Worm (Caenorhabditis elegans) whole organism, young adult: ENCODE measurements around the gene srlf-24.

ENCODE experiments used
- B0035.1 ChIP-seq: sonication (generic microtip); optimal IDR thresholded peaks from 2 replicates; lab custom pipeline; 2016; ENCODE audit warnings: missing genetic modification characterization, mild to moderate bottlenecking, missing compliant biosample characterization, missing genotype, missing genetic modification reagents
- B0336.3 ChIP-seq: fragments of 200-800 bp; sonication (Bioruptor generic); IDR thresholded peaks from 2 replicates; pipeline ENCODE4 v1.3.6; 2022; ENCODE audit warnings: missing genetic modification characterization, missing compliant biosample characterization
- D2030.7 ChIP-seq: fragments of 200-800 bp; sonication (Bioruptor generic); IDR thresholded peaks from 2 replicates; pipeline ENCODE4 v1.3.6; 2022; ENCODE audit warnings: missing genetic modification reagents, missing genetic modification characterization, missing compliant biosample characterization
- F39B2.1 ChIP-seq: fragments of 200-800 bp; sonication (Bioruptor generic); IDR thresholded peaks from 2 replicates; pipeline ENCODE4 v1.3.6; 2022; ENCODE audit warnings: missing genetic modification reagents, missing genetic modification characterization, missing compliant biosample characterization
- F49E8.2 ChIP-seq: sonication (generic microtip); optimal IDR thresholded peaks from 3 replicates; lab custom pipeline; 2017; ENCODE audit warnings: missing genetic modification characterization, mild to moderate bottlenecking, missing compliant biosample characterization, antibody characterized with exemption, moderate library complexity; ENCODE audit not compliant: insufficient read depth
- F55B11.4 ChIP-seq: sonication (generic microtip); optimal IDR thresholded peaks from 2 replicates; lab custom pipeline; 2016; ENCODE audit warnings: missing compliant biosample characterization, missing genetic modification characterization, borderline replicate concordance; ENCODE audit not compliant: insufficient read depth
- F57C9.4 ChIP-seq: sonication (generic microtip); optimal IDR thresholded peaks from 2 replicates; lab custom pipeline; 2017; ENCODE audit warnings: mild to moderate bottlenecking, missing genetic modification characterization, missing compliant biosample characterization
- T07F8.4 ChIP-seq: sonication (generic microtip); optimal IDR thresholded peaks from 2 replicates; lab custom pipeline; 2016; ENCODE audit warnings: mild to moderate bottlenecking, missing genetic modification characterization, moderate library complexity, missing compliant biosample characterization
- Y56A3A.18 ChIP-seq: fragments of 200-800 bp; sonication (Bioruptor generic); IDR thresholded peaks from 2 replicates; pipeline ENCODE4 v1.3.6; 2022; ENCODE audit warnings: missing genetic modification reagents, missing genetic modification characterization, missing compliant biosample characterization
- Y79H2A.3 ChIP-seq: fragments of 200-800 bp; sonication (Bioruptor generic); conservative IDR thresholded peaks from 2 replicates; pipeline ENCODE4 v1.3.6; 2022; ENCODE audit warnings: missing genetic modification reagents, missing genetic modification characterization, missing compliant biosample characterization
- ama-1 ChIP-seq, 3 experiments: fragments of 150-350 bp in 1 of 3; sonication (generic microtip) in 2 of 3; optimal IDR thresholded peaks; 2 replicates each; lab custom pipeline; 2014 to 2018; ENCODE audit warnings: missing biosample characterization in 2 of 3, missing genetic modification characterization in 2 of 3, missing genetic modification reagents in 2 of 3
- aptf-2 ChIP-seq: fragments of 200-800 bp; sonication (Bioruptor generic); conservative IDR thresholded peaks from 2 replicates; pipeline ENCODE4 v1.3.6; 2022; ENCODE audit warnings: missing genetic modification reagents, missing genetic modification characterization, missing compliant biosample characterization
- aptf-3 ChIP-seq: fragments of 200-800 bp; sonication (Bioruptor generic); IDR thresholded peaks from 2 replicates; pipeline ENCODE4 v1.3.6; 2022; ENCODE audit warnings: missing genetic modification characterization, missing compliant biosample characterization
- athp-1 ChIP-seq: sonication (generic microtip); optimal IDR thresholded peaks from 2 replicates; lab custom pipeline; 2017; ENCODE audit warnings: mild to moderate bottlenecking, missing genetic modification characterization, missing compliant biosample characterization
- bed-1 ChIP-seq: fragments of 200-800 bp; sonication (Bioruptor generic); IDR thresholded peaks from 2 replicates; pipeline ENCODE4 v1.3.6; 2022; ENCODE audit warnings: missing genetic modification reagents, missing genetic modification characterization, missing compliant biosample characterization
- cebp-1 ChIP-seq, 2 experiments: fragments of 200-800 bp in 1 of 2; sonication (Bioruptor generic) in 1 of 2; sonication (generic microtip) in 1 of 2; IDR thresholded peaks in 1 of 2; optimal IDR thresholded peaks in 1 of 2; 2 replicates each; pipeline versions ENCODE4 v1.3.6 to Lab custom; 2017 to 2022; ENCODE audit warnings: missing compliant biosample characterization in 2 of 2, missing genetic modification characterization in 2 of 2, mild to moderate bottlenecking in 1 of 2, missing genetic modification reagents in 1 of 2, moderate library complexity in 1 of 2
- cebp-2 ChIP-seq: fragments of 200-800 bp; sonication (Bioruptor generic); IDR thresholded peaks from 2 replicates; pipeline ENCODE4 v1.3.6; 2022; ENCODE audit warnings: missing genetic modification characterization, missing compliant biosample characterization
- ceh-79 ChIP-seq: sonication (generic microtip); optimal IDR thresholded peaks from 2 replicates; lab custom pipeline; 2017; ENCODE audit warnings: mild to moderate bottlenecking, missing genetic modification characterization, missing compliant biosample characterization
- ceh-91 ChIP-seq: fragments of 200-800 bp; sonication (Bioruptor generic); IDR thresholded peaks from 2 replicates; pipeline ENCODE4 v1.3.6; 2022; ENCODE audit warnings: missing genetic modification reagents, missing genetic modification characterization, missing compliant biosample characterization
- die-1 ChIP-seq: sonication (generic microtip); optimal IDR thresholded peaks from 2 replicates; lab custom pipeline; 2016; ENCODE audit warnings: missing genotype, mild to moderate bottlenecking, missing genetic modification characterization, missing compliant biosample characterization
- dpl-1 ChIP-seq: fragments of 150-350 bp; optimal IDR thresholded peaks from 2 replicates; lab custom pipeline; 2014; ENCODE audit warnings: missing biosample characterization, missing genetic modification reagents, missing genetic modification characterization
- egl-18 ChIP-seq: fragments of 200-800 bp; sonication (Bioruptor generic); IDR thresholded peaks from 2 replicates; pipeline ENCODE4 v1.3.6; 2022; ENCODE audit warnings: missing genetic modification reagents, missing genetic modification characterization, missing compliant biosample characterization
- egl-44 ChIP-seq: fragments of 200-800 bp; sonication (Bioruptor generic); IDR thresholded peaks from 2 replicates; pipeline ENCODE4 v1.3.6; 2022; ENCODE audit warnings: missing genetic modification reagents, missing genetic modification characterization, missing compliant biosample characterization
- him-1 ChIP-seq: sonication (generic microtip); optimal IDR thresholded peaks from 2 replicates; lab custom pipeline; 2016; ENCODE audit warnings: missing genotype, missing genetic modification reagents, missing genetic modification characterization, missing compliant biosample characterization
- hsf-1 ChIP-seq: fragments of 200-800 bp; sonication (Bioruptor generic); IDR thresholded peaks from 2 replicates; pipeline ENCODE4 v1.3.6; 2022; ENCODE audit warnings: missing genetic modification reagents, missing genetic modification characterization, missing compliant biosample characterization
- lag-1 ChIP-seq: fragments of 200-800 bp; sonication (Bioruptor generic); IDR thresholded peaks from 2 replicates; pipeline ENCODE4 v1.3.6; 2022; ENCODE audit warnings: missing genetic modification reagents, missing genetic modification characterization, missing compliant biosample characterization
- lin-35 ChIP-seq, 3 experiments: fragments of 150-350 bp in 2 of 3; sonication (generic microtip) in 1 of 3; optimal IDR thresholded peaks; 2 replicates each; lab custom pipeline; 2014 to 2018; ENCODE audit warnings: missing biosample characterization in 3 of 3, missing genetic modification characterization in 3 of 3, missing genetic modification reagents in 3 of 3
- lin-54 ChIP-seq: fragments of 200-800 bp; sonication (Bioruptor generic); optimal IDR thresholded peaks from 2 replicates; lab custom pipeline; 2018; ENCODE audit warnings: mild to moderate bottlenecking, missing genetic modification characterization, missing compliant biosample characterization
- mcd-1 ChIP-seq: fragments of 200-800 bp; sonication (Bioruptor generic); IDR thresholded peaks from 2 replicates; pipeline ENCODE4 v1.3.6; 2022; ENCODE audit warnings: missing genetic modification reagents, missing genetic modification characterization, missing compliant biosample characterization
- mel-28 ChIP-seq: sonication (generic microtip); optimal IDR thresholded peaks from 2 replicates; lab custom pipeline; 2016; ENCODE audit warnings: borderline replicate concordance, mild to moderate bottlenecking, missing genetic modification characterization, missing compliant biosample characterization
- mes-4 ChIP-seq: sonication (generic microtip); optimal IDR thresholded peaks from 2 replicates; lab custom pipeline; 2016; ENCODE audit warnings: missing genotype, missing genetic modification characterization, missing compliant biosample characterization
- nfya-2 ChIP-seq: fragments of 200-800 bp; sonication (Bioruptor generic); IDR thresholded peaks from 2 replicates; pipeline ENCODE4 v1.3.6; 2022; ENCODE audit warnings: missing genetic modification reagents, missing genetic modification characterization, missing compliant biosample characterization
- nfyb-1 ChIP-seq: fragments of 200-800 bp; sonication (Bioruptor generic); IDR thresholded peaks from 2 replicates; pipeline ENCODE4 v1.3.6; 2022; ENCODE audit warnings: missing genetic modification reagents, missing genetic modification characterization, missing compliant biosample characterization
- nhr-120 ChIP-seq: fragments of 200-800 bp; sonication (Bioruptor generic); IDR thresholded peaks from 2 replicates; pipeline ENCODE4 v1.3.6; 2022; ENCODE audit warnings: missing genetic modification characterization, missing compliant biosample characterization
- nhr-27 ChIP-seq: fragments of 200-800 bp; sonication (Bioruptor generic); optimal IDR thresholded peaks from 2 replicates; lab custom pipeline; 2018; ENCODE audit warnings: mild to moderate bottlenecking, missing genetic modification characterization, moderate library complexity, missing compliant biosample characterization
- nhr-80 ChIP-seq: sonication (generic microtip); optimal IDR thresholded peaks from 2 replicates; lab custom pipeline; 2016; ENCODE audit warnings: missing genetic modification characterization, missing compliant biosample characterization
- pha-4 ChIP-seq: fragments of 150-350 bp; sonication (generic microtip); optimal IDR thresholded peaks from 2 replicates; lab custom pipeline; 2014; ENCODE audit warnings: missing biosample characterization, missing genetic modification reagents, missing genetic modification characterization
- rcor-1 ChIP-seq: fragments of 200-800 bp; sonication (Bioruptor generic); IDR thresholded peaks from 2 replicates; pipeline ENCODE4 v1.3.6; 2022; ENCODE audit warnings: missing genetic modification reagents, missing genetic modification characterization, missing compliant biosample characterization
- rec-8 ChIP-seq, 2 experiments: sonication (generic microtip); optimal IDR thresholded peaks; 2 replicates each; lab custom pipeline; 2016; ENCODE audit warnings: mild to moderate bottlenecking in 2 of 2, missing genetic modification characterization in 2 of 2, missing genetic modification reagents in 2 of 2, missing genotype in 2 of 2, missing biosample characterization in 1 of 2, missing compliant biosample characterization in 1 of 2, moderate library complexity in 1 of 2
- sdz-38 ChIP-seq: sonication (generic microtip); optimal IDR thresholded peaks from 2 replicates; lab custom pipeline; 2016; ENCODE audit warnings: missing genotype, missing genetic modification characterization, missing compliant biosample characterization
- snpc-1.1 ChIP-seq: sonication (generic microtip); optimal IDR thresholded peaks from 2 replicates; lab custom pipeline; 2017; ENCODE audit warnings: missing genetic modification characterization, mild to moderate bottlenecking, missing compliant biosample characterization, antibody characterized with exemption, moderate library complexity, missing genotype, missing genetic modification reagents; ENCODE audit not compliant: insufficient read depth
- snpc-1.3 ChIP-seq: sonication (generic microtip); optimal IDR thresholded peaks from 2 replicates; lab custom pipeline; 2017; ENCODE audit warnings: missing genetic modification characterization, mild to moderate bottlenecking, missing compliant biosample characterization, antibody characterized with exemption, moderate library complexity, missing genotype, missing genetic modification reagents; ENCODE audit not compliant: insufficient read depth
- snpc-4 ChIP-seq, 5 experiments: fragments of 150-350 bp in 1 of 5; sonication (generic microtip) in 4 of 5; optimal IDR thresholded peaks; 2 replicates each; lab custom pipeline; 2014 to 2018; ENCODE audit warnings: missing genetic modification characterization in 5 of 5, missing biosample characterization in 3 of 5, antibody characterized with exemption in 2 of 5, mild to moderate bottlenecking in 2 of 5, missing compliant biosample characterization in 2 of 5, missing genotype in 2 of 5, moderate library complexity in 2 of 5, missing genetic modification reagents in 1 of 5
- tbp1 ChIP-seq: fragments of 200-800 bp; sonication (Bioruptor generic); optimal IDR thresholded peaks from 2 replicates; lab custom pipeline; 2018; ENCODE audit warnings: mild to moderate bottlenecking, missing genetic modification characterization, missing compliant biosample characterization
- xnd-1 ChIP-seq: sonication (generic microtip); optimal IDR thresholded peaks from 2 replicates; lab custom pipeline; 2016; ENCODE audit warnings: missing genotype, missing genetic modification reagents, missing genetic modification characterization, missing compliant biosample characterization
- ztf-18 ChIP-seq: sonication (generic microtip); optimal IDR thresholded peaks from 2 replicates; lab custom pipeline; 2016; ENCODE audit warnings: missing genotype, mild to moderate bottlenecking, missing genetic modification characterization, missing compliant biosample characterization
- ztf-25 ChIP-seq: fragments of 200-800 bp; sonication (Bioruptor generic); IDR thresholded peaks from 2 replicates; pipeline ENCODE4 v1.3.6; 2022; ENCODE audit warnings: missing genetic modification reagents, missing genetic modification characterization, missing compliant biosample characterization

Gene srlf-24

ce11 chrIV:11083609-11084008 lies 22.0 kb downstream of the srlf-24 start, which contains the start of gene klc-1 (continued):
- TF ChIP-seq egl-44 (GFP tag; lab: Robert Waterston, UW) (no peak), nhr-27 (no peak), bed-1 (no peak), ceh-91 (peak; percentile 70), egl-18 (GFP tag; lab: Robert Waterston, UW) (no peak), dpl-1 (GFP tag; lab: Kevin White, UChicago) (peak; percentile 62), ama-1 (optimal IDR thresholded peaks at IDR 0.05; lab: Kevin White, UChicago) (no peak), ama-1 (GFP tag; optimal IDR thresholded peaks at IDR 0.05; lab: Kevin White, UChicago) (no peak), rec-8 (tag; optimal IDR thresholded peaks at IDR 0.05; lab: Kevin White, UChicago) (no peak), mel-28 (tag; lab: Kevin White, UChicago) (no peak), xnd-1 (tag; lab: Kevin White, UChicago) (peak; percentile 60), pha-4 (no peak), aptf-2 (GFP tag; lab: Robert Waterston, UW) (no peak), F39B2.1 (GFP tag; lab: Robert Waterston, UW) (no peak), nfyb-1 (GFP tag; lab: Robert Waterston, UW) (no peak), D2030.7 (GFP tag; lab: Robert Waterston, UW) (peak; percentile 62), Y56A3A.18 (GFP tag; lab: Robert Waterston, UW) (no peak), him-1 (tag; lab: Kevin White, UChicago) (no peak), tbp1 (GFP tag; lab: Kevin White, UChicago) (no peak), mes-4 (tag; lab: Kevin White, UChicago) (no peak), nfya-2 (GFP tag; lab: Robert Waterston, UW) (no peak), cebp-1 (GFP tag; IDR thresholded peaks at IDR 0.05; lab: Robert Waterston, UW) (no peak), cebp-1 (tag; optimal IDR thresholded peaks at IDR 0.05; lab: Kevin White, UChicago) (no peak), F57C9.4 (tag; lab: Kevin White, UChicago) (no peak), die-1 (tag; lab: Kevin White, UChicago) (no peak), ztf-18 (tag; lab: Kevin White, UChicago) (no peak), snpc-1.1 (peak; percentile 15), T07F8.4 (tag; lab: Kevin White, UChicago) (no peak), cebp-2 (GFP tag; lab: Robert Waterston, UW) (no peak), aptf-3 (GFP tag; lab: Robert Waterston, UW) (no peak), nhr-120 (GFP tag; lab: Robert Waterston, UW) (no peak), athp-1 (tag; lab: Kevin White, UChicago) (no peak), nhr-80 (tag; lab: Kevin White, UChicago) (no peak), mcd-1 (no peak), lag-1 (no peak), snpc-4 (GFP tag; optimal IDR thresholded peaks at IDR 0.05; lab: Kevin White, UChicago) (no peak), snpc-4 (tag; optimal IDR thresholded peaks at IDR 0.05; lab: Kevin White, UChicago) (peak in 1 of 4 experiments; percentile 57), snpc-1.3 (tag; lab: Kevin White, UChicago) (no peak), Y79H2A.3 (no peak), B0035.1 (tag; lab: Kevin White, UChicago) (no peak), sdz-38 (tag; lab: Kevin White, UChicago) (no peak), ztf-25 (GFP tag; lab: Robert Waterston, UW) (no peak), B0336.3 (GFP tag; lab: Robert Waterston, UW) (no peak), lin-54 (GFP tag; lab: Kevin White, UChicago) (peak; percentile 27), F49E8.2 (tag; lab: Kevin White, UChicago) (peak; percentile 57), lin-35 (GFP tag; optimal IDR thresholded peaks at IDR 0.05; lab: Kevin White, UChicago) (no peak), hsf-1 (GFP tag; lab: Robert Waterston, UW) (peak; percentile 75; the same call in 1 of the 2 replicates), rcor-1 (no peak), ceh-79 (tag; lab: Kevin White, UChicago) (no peak), F55B11.4 (tag; lab: Kevin White, UChicago) (no peak)
